Fruit fly (Drosophila melanogaster): ENCODE results near the gene Mec2.

Gene Mec2

DNA sequence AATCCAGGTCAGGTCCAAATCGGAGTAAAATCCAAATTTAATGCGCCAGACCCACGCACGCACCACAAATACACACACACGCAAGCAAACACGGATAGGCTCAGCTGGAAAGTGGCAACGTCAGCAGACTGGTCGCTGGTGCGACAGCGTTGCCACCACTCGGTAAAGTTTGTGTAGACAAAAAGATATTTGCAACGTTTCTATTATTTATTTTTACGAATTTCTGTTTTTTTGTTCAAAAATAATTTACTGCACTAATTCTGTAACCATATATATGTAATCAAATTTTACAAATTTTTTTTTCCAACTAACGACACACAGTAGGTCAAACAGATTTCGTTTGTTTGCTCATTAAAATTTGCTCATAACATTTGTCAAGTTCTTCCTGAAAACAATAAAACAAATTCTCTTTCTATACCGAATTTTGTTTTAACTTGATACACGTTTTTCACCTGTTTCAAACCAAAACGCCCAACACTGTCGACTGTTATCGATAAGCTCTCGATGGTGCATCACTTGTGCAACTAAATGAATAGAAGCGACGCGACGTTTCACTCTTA, 8.1 kb upstream of the Mec2 start, which contains the start of the genes CG7556 and CG7453 (continued):
- TF ChIP-seq CG9705 (GFP tag; optimal IDR thresholded peaks at IDR 0.05) (peak; percentile 59), OdsH (GFP tag; optimal IDR thresholded peaks at IDR 0.05) (peak; percentile 59), usp (GFP tag; optimal IDR thresholded peaks at IDR 0.05) (no peak), tai (GFP tag; optimal IDR thresholded peaks at IDR 0.05) (no peak), Hr83 (GFP tag; optimal IDR thresholded peaks at IDR 0.05; ENCODE audit: poor library complexity, severe bottlenecking) (no peak), sage (GFP tag; optimal IDR thresholded peaks at IDR 0.05) (no peak), Myc (optimal IDR thresholded peaks at IDR 0.05) (peak; percentile 87), CrebA (GFP tag; optimal IDR thresholded peaks at IDR 0.05; ENCODE audit: borderline replicate concordance) (no peak), br (GFP tag; optimal IDR thresholded peaks at IDR 0.05) (peak; percentile 77), fru (GFP tag; optimal IDR thresholded peaks at IDR 0.05) (peak; percentile 82)

DNA sequence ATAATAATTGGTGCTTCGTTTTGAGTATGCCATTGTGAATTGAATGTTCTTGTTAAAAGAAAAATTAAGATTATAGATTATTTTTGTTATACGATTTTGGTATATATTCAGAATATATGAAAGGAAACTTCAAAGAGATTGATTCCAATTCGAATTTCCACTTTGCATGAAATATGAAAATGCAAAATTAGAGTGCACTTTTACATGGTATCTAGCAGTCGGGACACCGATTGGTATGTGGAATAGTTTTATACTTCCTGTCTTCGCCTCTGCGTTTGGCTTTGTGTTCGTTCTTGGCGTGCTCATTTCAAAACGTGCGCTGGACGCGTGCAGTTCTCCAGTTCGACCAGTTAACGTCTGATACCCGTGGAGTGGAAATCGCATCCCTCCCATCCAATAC, 4.7 kb upstream of the Mec2 start, which contains the start of gene CG33253:
TSS of gene CG33253 (plus strand) at position 301 of the 400 bp plus-strand sequence.
- TF ChIP-seq usp (GFP tag; optimal IDR thresholded peaks at IDR 0.05) (no peak), ey (GFP tag; optimal IDR thresholded peaks at IDR 0.05) (no peak), sage (GFP tag; optimal IDR thresholded peaks at IDR 0.05) (no peak), Mio (GFP tag; optimal IDR thresholded peaks at IDR 0.05) (no peak), Jra (GFP tag; optimal IDR thresholded peaks at IDR 0.05) (no peak), woc (GFP tag; optimal IDR thresholded peaks at IDR 0.05) (no peak), dsf (GFP tag; optimal IDR thresholded peaks at IDR 0.05; ENCODE audit: borderline replicate concordance) (no peak), foxo (GFP tag; optimal IDR thresholded peaks at IDR 0.05) (no peak), Dfd (GFP tag; optimal IDR thresholded peaks at IDR 0.05) (no peak), CrebA (GFP tag; optimal IDR thresholded peaks at IDR 0.05; ENCODE audit: borderline replicate concordance) (no peak), h (GFP tag; optimal IDR thresholded peaks at IDR 0.05) (no peak), sv (GFP tag; optimal IDR thresholded peaks at IDR 0.05) (no peak), fru (GFP tag; optimal IDR thresholded peaks at IDR 0.05) (no peak), Hr78 (GFP tag; optimal IDR thresholded peaks at IDR 0.05) (no peak), tai (GFP tag; optimal IDR thresholded peaks at IDR 0.05) (no peak)

DNA sequence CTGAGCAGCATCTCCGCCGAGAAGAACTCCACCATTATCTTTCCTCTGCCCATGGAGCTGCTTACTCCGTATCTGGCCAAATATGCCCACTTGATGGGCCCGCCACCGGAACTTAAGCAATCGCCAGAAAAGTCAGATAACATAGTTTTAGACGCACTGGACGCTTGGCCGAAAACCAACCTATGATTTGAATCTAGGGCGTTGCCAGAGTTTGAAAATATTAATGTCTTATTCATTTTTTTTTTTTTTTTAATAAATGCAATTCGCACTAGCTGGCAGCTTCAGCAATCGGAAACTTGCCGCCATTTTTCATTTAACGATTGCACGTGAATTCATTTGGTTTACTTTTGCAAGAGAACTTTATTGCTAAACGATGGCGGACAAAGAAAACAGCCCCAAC, 2.1 kb downstream of the Mec2 start, which contains the start of gene HP1D3csd:
TSS of gene HP1D3csd (plus strand) at position 312 of the 400 bp plus-strand sequence.
- TF ChIP-seq pan (optimal IDR thresholded peaks at IDR 0.05) (no peak), rgr (GFP tag; optimal IDR thresholded peaks at IDR 0.05) (no peak), Hnf4 (GFP tag; optimal IDR thresholded peaks at IDR 0.05) (no peak), usp (GFP tag; optimal IDR thresholded peaks at IDR 0.05) (no peak)

DNA sequence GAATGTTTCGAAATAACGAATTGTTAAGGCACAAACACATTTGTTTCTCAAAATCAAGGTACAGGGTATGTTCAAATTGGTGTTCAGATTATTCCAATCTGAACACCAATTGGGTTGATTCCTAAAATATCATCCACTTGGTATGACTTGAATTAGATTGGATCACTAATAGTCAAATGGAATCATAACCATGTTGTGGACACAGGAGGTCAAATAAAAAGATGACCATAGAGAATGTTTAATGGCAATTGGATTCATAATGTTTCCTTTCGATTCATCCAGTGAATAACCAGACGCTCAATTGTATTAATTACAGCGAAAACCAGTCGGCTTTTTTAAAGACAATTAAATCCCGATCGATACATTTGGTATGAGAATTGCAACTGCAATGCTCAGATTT, 3.2 kb downstream of the Mec2 start:
- no peak for TF ChIP-seq Hr83 (GFP tag; optimal IDR thresholded peaks at IDR 0.05; ENCODE audit: poor library complexity, severe bottlenecking)
- no peak for TF ChIP-seq Abd-B (GFP tag; optimal IDR thresholded peaks at IDR 0.05)
- no peak for TF ChIP-seq tai (GFP tag; optimal IDR thresholded peaks at IDR 0.05)
- no peak for TF ChIP-seq CG9705 (GFP tag; optimal IDR thresholded peaks at IDR 0.05)
- no peak for TF ChIP-seq h (GFP tag; optimal IDR thresholded peaks at IDR 0.05)
- TF ChIP-seq Hr78 (GFP tag; optimal IDR thresholded peaks at IDR 0.05): no peak
- no peak for TF ChIP-seq Hnf4 (GFP tag; optimal IDR thresholded peaks at IDR 0.05)
- no peak for TF ChIP-seq HLH106 (tag; optimal IDR thresholded peaks at IDR 0.05)
- no peak for TF ChIP-seq sage (GFP tag; optimal IDR thresholded peaks at IDR 0.05)
- no peak for TF ChIP-seq sv (GFP tag; optimal IDR thresholded peaks at IDR 0.05)
- no peak for TF ChIP-seq Mio (GFP tag; optimal IDR thresholded peaks at IDR 0.05)
- TF ChIP-seq Vsx2 (GFP tag; optimal IDR thresholded peaks at IDR 0.05; ENCODE audit: partially characterized antibody): no peak
- TF ChIP-seq N (GFP tag; optimal IDR thresholded peaks at IDR 0.05): no peak
- no peak for TF ChIP-seq fru (GFP tag; optimal IDR thresholded peaks at IDR 0.05)
- TF ChIP-seq Jra (GFP tag; optimal IDR thresholded peaks at IDR 0.05): no peak

DNA sequence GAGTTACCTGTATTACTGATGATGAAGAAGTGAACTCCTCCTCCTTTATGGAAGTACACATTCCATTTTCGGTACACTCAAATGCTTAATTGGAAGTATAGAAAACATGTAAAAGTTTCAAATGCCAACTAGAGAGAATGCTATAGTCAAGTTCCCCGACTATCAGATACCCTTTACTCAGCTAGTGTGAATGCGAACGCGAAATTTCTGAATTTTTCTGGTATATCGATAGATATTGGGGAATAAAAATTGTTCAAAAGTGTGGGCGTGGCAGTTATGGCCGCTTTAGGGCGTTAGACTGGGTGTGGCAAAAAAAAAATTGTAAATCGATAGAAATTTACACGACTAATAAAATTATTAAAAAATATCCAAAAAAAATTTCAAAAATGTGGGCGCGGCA, 3.8 kb downstream of the Mec2 start:
- TF ChIP-seq Hr78 (GFP tag; optimal IDR thresholded peaks at IDR 0.05) (no peak), br (GFP tag; optimal IDR thresholded peaks at IDR 0.05) (no peak), Dfd (GFP tag; optimal IDR thresholded peaks at IDR 0.05) (peak; percentile 7)

DNA sequence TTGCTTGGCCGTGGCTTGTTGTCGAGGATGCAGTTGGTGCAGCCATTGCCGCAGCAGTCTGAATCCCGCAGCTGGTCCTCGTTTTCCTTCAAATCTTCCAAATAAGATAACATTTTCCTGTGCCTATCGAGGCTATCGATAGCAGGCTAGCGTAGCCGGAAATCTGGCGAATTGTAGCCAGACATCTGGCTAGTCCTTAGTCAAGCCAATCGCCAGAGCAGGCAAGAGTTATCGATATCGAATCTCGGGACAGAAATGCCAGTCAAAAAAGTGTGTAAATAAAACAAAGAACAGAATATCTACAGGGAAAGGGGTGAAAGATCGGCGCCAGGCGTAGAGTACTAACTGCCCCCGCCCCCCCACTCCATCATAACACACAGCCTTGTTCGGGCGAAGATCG, 5.5 kb downstream of the Mec2 start, which contains the start of the genes CG7914 and CG14194:
TSS of gene CG7914 (minus strand) at position 113 of the 400 bp plus-strand sequence.
TSS of gene CG14194 (plus strand) at position 220 of the 400 bp plus-strand sequence.
- no peak for TF ChIP-seq CG32264 (GFP tag; optimal IDR thresholded peaks at IDR 0.05)
- TF ChIP-seq HLH106 (tag; optimal IDR thresholded peaks at IDR 0.05): peak; percentile 12
- peak; percentile 69 for TF ChIP-seq Myc (optimal IDR thresholded peaks at IDR 0.05)
